Worm (Caenorhabditis elegans): ENCODE data around the gene mca-3.

- TF ChIP-seq him-1 (tag; optimal IDR thresholded peaks at IDR 0.05) (no peak), W03F9.2 (tag; optimal IDR thresholded peaks at IDR 0.05) (no peak)
Measured at ce11 chrIV:3076207-3076606, 56.7 kb downstream of the mca-3 start, which contains the start of gene Y67D8C.22.
